Fruit fly (Drosophila melanogaster) whole organism, adult: Measurements from ENCODE around the gene Wnt5.

Experiments
- CG11617 ChIP-seq: fragments of 200-800 bp; sonication (Bioruptor generic); optimal IDR thresholded peaks from 2 replicates; lab custom pipeline; 2017; ENCODE audit warnings: mild to moderate bottlenecking, missing biosample characterization, missing genetic modification reagents, missing genetic modification characterization
- CG12768 ChIP-seq: fragments of 200-800 bp; sonication (Bioruptor generic); optimal IDR thresholded peaks from 2 replicates; lab custom pipeline; 2017; ENCODE audit warnings: missing biosample characterization, missing genetic modification characterization, mild to moderate bottlenecking, moderate library complexity, missing genetic modification reagents
- CG14711 ChIP-seq: fragments of 200-800 bp; sonication (Bioruptor generic); optimal IDR thresholded peaks from 2 replicates; lab custom pipeline; 2018; ENCODE audit warnings: missing biosample characterization, mild to moderate bottlenecking, missing genetic modification characterization, moderate library complexity
- CG1620 ChIP-seq: fragments of 200-800 bp; sonication (Bioruptor generic); optimal IDR thresholded peaks from 2 replicates; lab custom pipeline; 2016; ENCODE audit warnings: missing biosample characterization, missing genetic modification characterization
- CG33017 ChIP-seq: fragments of 200-800 bp; sonication (Bioruptor generic); optimal IDR thresholded peaks from 2 replicates; lab custom pipeline; 2018; ENCODE audit warnings: missing biosample characterization, mild to moderate bottlenecking, missing genetic modification characterization, moderate library complexity
- CG5204 ChIP-seq: fragments of 200-800 bp; sonication (Bioruptor generic); optimal IDR thresholded peaks from 2 replicates; lab custom pipeline; 2016; ENCODE audit warnings: missing biosample characterization, missing genetic modification characterization
- CG7045 ChIP-seq: fragments of 200-800 bp; sonication (Bioruptor generic); optimal IDR thresholded peaks from 2 replicates; lab custom pipeline; 2017; ENCODE audit warnings: missing biosample characterization, mild to moderate bottlenecking, missing genetic modification characterization
- CG7101 ChIP-seq: fragments of 200-800 bp; sonication (Bioruptor generic); optimal IDR thresholded peaks from 2 replicates; lab custom pipeline; 2018; ENCODE audit warnings: missing biosample characterization, mild to moderate bottlenecking, missing genetic modification characterization, moderate library complexity
- Clk ChIP-seq: fragments of 200-800 bp; sonication (Bioruptor generic); optimal IDR thresholded peaks from 2 replicates; lab custom pipeline; 2017; ENCODE audit warnings: missing biosample characterization, missing genetic modification characterization
- Crg-1 ChIP-seq: fragments of 200-800 bp; sonication (Bioruptor generic); optimal IDR thresholded peaks from 2 replicates; lab custom pipeline; 2016; ENCODE audit warnings: missing biosample characterization, missing genetic modification characterization
- Hr96 ChIP-seq: fragments of 200-800 bp; sonication (Bioruptor generic); optimal IDR thresholded peaks from 2 replicates; lab custom pipeline; 2016; ENCODE audit warnings: missing biosample characterization, missing genetic modification characterization
- Mnt ChIP-seq: fragments of 200-800 bp; sonication (Bioruptor generic); optimal IDR thresholded peaks from 2 replicates; lab custom pipeline; 2016; ENCODE audit warnings: missing biosample characterization, mild to moderate bottlenecking, missing genetic modification characterization
- bab1 ChIP-seq: fragments of 200-800 bp; sonication (Bioruptor generic); optimal IDR thresholded peaks from 3 replicates; lab custom pipeline; 2019; ENCODE audit warnings: missing biosample characterization, mild to moderate bottlenecking, missing genetic modification characterization, moderate library complexity
- cic ChIP-seq: fragments of 200-800 bp; sonication (Bioruptor generic); optimal IDR thresholded peaks from 2 replicates; lab custom pipeline; 2017; ENCODE audit warnings: missing biosample characterization, mild to moderate bottlenecking, missing genetic modification characterization, moderate library complexity
- cnc ChIP-seq, 2 experiments: fragments of >200 bp; optimal IDR thresholded peaks; 2 replicates each; lab custom pipeline; 2017
- kay ChIP-seq: fragments of 200-800 bp; sonication (Bioruptor generic); peaks from one replicate; lab custom pipeline; 2016; ENCODE audit warnings: missing biosample characterization, missing genetic modification characterization, borderline replicate concordance
- ovo ChIP-seq: fragments of 200-800 bp; sonication (Bioruptor generic); optimal IDR thresholded peaks from 2 replicates; lab custom pipeline; 2016; ENCODE audit warnings: missing biosample characterization, missing genetic modification characterization
- pad ChIP-seq: fragments of 200-800 bp; sonication (Bioruptor generic); optimal IDR thresholded peaks from 3 replicates; lab custom pipeline; 2017; ENCODE audit warnings: missing biosample characterization, missing genetic modification characterization, mild to moderate bottlenecking, moderate library complexity, missing genetic modification reagents
- tj ChIP-seq: fragments of 200-800 bp; sonication (Bioruptor generic); optimal IDR thresholded peaks from 3 replicates; lab custom pipeline; 2017; ENCODE audit warnings: missing biosample characterization, mild to moderate bottlenecking, missing genetic modification characterization, moderate library complexity
- toe ChIP-seq: fragments of 200-800 bp; sonication (Bioruptor generic); optimal IDR thresholded peaks from 2 replicates; lab custom pipeline; 2016; ENCODE audit warnings: missing biosample characterization, missing genetic modification characterization

Gene Wnt5

DNA sequence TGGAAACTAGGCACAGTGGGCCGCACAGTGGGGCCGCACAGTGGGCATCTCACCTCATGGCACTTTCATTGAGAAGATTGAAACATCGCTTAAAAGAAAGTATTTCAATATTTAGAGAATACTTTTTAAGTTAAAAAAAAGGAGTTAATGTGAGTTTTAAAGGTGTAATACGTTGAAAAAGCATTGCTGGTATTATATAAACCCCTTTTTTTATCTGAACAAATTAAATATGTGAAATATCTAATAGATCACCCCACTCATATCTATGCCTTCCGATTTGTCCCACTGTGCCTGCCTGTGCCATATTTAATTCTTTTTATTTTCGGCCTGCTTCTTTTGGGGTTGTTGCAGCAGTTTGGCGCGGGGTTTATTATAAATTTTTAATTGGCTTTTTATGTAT is 28.1 kb upstream of the Wnt5 start:
- TF ChIP-seq CG12768 (GFP tag; lab: Kevin White, UChicago) (no peak), kay (GFP tag; lab: Kevin White, UChicago) (peak; percentile 28)

DNA sequence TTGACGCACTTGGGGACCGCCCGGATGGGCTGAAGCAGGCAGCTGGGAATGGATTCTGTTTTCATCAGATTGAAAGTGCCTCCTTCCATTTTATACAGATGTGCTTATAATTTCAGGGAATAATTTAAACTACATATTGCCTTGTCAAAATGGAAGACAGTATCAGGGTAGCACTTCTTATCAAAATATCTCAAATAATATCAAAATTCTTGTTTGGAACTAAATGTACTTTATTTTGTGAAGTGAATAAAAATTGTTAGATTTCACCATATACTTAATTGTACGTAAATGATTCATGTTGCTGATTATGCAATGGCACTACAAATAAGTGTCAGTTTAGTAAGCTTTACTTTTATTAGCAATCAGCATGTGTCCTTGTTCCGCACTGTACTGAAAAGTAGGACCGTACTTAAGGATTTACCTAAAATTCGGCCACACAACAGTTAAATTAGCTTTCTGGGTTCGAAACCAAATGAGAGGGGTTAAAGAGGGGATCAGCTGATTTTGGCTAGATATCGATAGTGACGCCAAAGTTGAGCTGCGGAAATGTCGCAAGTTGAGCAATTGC is 23.0 kb upstream of the Wnt5 start, which contains the start of the genes CG15042 and CG15047:
TSS of gene CG15042 (minus strand) at position 101 of the 568 bp plus-strand sequence.
TSS of gene CG15047 (plus strand) at position 518 of the 568 bp plus-strand sequence.
- TF ChIP-seq pad (GFP tag; lab: Kevin White, UChicago) (no peak), CG11617 (no peak), CG5204 (no peak), CG33017 (no peak), Crg-1 (GFP tag; lab: Kevin White, UChicago) (no peak), CG14711 (no peak), CG7101 (no peak), bab1 (GFP tag; lab: Kevin White, UChicago) (no peak)

DNA sequence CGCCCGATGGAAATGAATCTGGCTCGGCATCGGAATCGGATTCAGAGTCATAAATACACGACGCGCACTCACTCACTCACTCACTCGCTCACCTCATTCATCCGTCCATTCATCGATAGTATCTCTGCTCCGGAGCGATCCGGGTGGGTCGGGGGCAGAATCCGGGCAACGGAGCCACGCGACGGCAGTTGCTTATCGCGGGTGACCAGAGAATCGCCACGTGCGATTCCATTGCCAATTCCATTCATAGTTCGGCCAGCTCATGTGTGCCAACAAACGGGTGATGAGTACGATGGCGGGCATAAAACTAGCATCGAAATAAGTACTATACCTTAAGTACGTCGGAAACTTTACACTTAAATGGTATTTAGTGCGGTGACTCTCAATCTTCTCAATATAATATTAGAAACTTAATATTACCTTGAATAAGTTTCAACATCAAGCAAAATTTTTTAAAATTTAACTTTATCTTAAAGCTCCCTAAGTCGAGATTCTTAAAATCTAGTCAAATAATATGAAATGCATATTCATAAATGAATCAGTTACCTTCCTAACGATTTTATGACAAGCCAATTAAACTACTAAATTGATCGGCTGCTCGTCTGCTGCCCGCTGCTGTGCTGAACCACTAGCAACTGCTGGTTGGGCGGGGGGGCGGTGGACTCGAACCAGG is 19.5 kb upstream of the Wnt5 start:
- peak; percentile 87 for TF ChIP-seq cic
- no peak for TF ChIP-seq CG12768 (GFP tag; lab: Kevin White, UChicago)
- TF ChIP-seq Mnt (GFP tag; lab: Kevin White, UChicago), result peak; percentile 31

DNA sequence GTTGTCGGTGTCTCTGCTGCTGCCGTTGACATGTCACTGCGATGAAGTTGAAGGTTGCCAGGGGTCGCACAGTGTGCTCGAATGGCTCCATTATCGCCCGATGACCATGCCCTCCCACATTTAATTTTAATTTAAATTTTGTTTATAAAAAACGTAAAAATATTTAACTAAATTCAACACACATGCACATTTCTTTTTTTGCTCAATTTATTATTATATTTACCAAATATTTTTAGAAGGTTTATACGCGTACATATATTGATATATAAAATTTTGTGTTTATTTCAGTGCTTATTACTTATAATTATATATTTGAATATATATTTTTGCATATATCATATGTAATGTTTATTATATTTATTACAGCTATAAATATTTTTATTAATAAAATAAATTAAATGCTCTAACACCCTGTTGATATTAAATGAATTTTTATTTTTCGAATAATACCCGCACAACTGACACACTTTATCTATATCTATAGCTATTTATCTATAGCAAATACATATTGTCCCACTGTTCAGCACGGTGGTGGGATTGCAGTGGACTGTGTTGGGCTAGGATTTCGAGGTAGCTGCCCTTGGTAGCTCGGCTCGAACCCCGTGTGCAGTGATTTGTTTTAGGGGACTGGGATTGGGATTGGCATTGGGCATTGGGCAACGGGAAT is 18.1 kb upstream of the Wnt5 start:
- no peak for TF ChIP-seq CG1620
- TF ChIP-seq kay (GFP tag; lab: Kevin White, UChicago), result no peak
- TF ChIP-seq CG14711, result no peak
- TF ChIP-seq tj (GFP tag; lab: Kevin White, UChicago), result no peak
- no peak for TF ChIP-seq Hr96 (GFP tag; lab: Kevin White, UChicago)
- TF ChIP-seq CG11617, result no peak
- no peak for TF ChIP-seq cic
- TF ChIP-seq Crg-1 (GFP tag; lab: Kevin White, UChicago), result no peak
- TF ChIP-seq CG12768 (GFP tag; lab: Kevin White, UChicago), result no peak
- TF ChIP-seq toe (GFP tag; lab: Kevin White, UChicago), result no peak
- TF ChIP-seq ovo (GFP tag; lab: Kevin White, UChicago), result no peak
- no peak for TF ChIP-seq CG7101
- TF ChIP-seq pad (GFP tag; lab: Kevin White, UChicago), result no peak
- no peak for TF ChIP-seq CG33017
- no peak for TF ChIP-seq Clk (GFP tag; lab: Kevin White, UChicago)
- no peak for TF ChIP-seq Mnt (GFP tag; lab: Kevin White, UChicago)
- no peak for TF ChIP-seq cnc (optimal IDR thresholded peaks at IDR 0.05; lab: Kevin White, UChicago)
- no peak for TF ChIP-seq bab1 (GFP tag; lab: Kevin White, UChicago)
- no peak for TF ChIP-seq CG7045

DNA sequence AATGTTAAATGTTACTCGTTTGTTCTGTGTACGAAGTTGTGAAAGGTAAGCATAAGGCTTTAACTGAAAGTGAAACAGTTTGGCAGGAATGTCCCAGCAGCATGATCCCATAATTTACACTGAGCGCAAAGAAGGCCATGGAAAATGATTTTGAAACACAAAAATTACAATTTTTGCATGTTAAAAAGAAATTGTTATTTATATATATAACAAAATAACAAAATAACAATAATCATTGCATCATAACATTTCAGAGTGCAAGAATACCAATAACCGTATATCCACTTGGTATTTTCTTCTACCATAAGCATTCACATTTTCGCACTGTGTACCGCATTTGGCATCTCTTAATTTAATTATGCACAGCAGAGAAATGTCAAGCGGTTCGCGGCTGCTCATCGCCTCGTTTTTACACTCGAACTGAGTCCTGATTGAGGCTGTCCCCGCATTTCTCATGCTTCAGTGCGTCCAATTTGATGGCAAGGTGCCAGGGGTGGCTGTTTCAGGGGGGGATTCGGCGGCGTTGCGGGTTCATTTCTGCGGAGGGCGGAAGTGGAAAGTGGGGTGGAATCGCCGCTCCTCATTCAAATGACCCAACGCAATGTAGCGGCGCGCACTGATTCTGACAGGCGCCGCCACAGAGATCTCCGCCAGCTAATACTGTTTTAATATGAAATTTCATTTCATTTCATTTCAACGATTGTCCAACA is 17.3 kb upstream of the Wnt5 start, which contains the start of gene CG6481:
TSS of gene CG6481 (minus strand) at position 51 of the 710 bp plus-strand sequence.
- TF ChIP-seq cic (no peak), CG7101 (no peak), toe (GFP tag; lab: Kevin White, UChicago) (no peak)

DNA sequence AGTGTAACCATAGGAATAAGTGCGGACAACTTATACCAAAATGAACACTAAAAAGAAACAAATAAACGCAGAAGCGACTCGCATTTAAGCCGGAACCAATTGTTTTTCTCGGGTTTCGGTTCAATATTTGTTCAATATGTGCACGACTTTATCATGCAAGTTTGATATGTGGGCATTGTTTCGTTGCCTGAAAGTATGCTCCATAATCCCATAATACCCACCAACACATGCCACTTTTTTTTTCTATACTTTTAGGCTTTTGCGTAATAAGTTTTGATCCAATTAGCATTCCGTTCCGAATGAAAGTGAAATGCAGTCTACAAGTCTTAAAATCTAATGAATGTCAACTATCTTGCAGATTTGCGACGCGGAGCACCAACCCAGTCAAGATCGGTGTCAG is 15.2 kb upstream of the Wnt5 start:
- TF ChIP-seq Clk (GFP tag; lab: Kevin White, UChicago), result no peak
- TF ChIP-seq bab1 (GFP tag; lab: Kevin White, UChicago), result peak; percentile 2
- no peak for TF ChIP-seq cic

DNA sequence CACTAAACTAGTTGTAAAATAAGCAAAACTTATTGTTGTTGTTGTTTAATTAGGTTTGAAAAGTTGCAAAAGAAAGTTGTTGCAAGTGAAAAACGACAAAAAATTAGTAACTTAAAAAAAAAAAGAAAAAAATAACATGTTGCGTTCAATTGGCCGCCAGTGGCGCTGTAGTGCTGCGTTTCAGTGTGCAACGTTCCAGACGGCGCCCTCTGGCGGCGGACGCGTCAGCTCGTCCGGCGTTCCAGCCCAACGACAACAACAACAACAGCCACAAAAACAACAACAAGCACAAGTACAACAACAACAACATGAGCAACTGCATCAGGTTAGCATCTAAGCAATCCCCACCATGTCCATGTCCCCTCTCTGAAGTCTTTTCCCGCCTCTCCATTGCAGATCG is 12.2 kb upstream of the Wnt5 start:
- TF ChIP-seq CG12768 (GFP tag; lab: Kevin White, UChicago), result no peak
- no peak for TF ChIP-seq cic
- no peak for TF ChIP-seq CG14711
- TF ChIP-seq tj (GFP tag; lab: Kevin White, UChicago), result no peak
- TF ChIP-seq CG1620, result no peak
- TF ChIP-seq Hr96 (GFP tag; lab: Kevin White, UChicago), result no peak
- TF ChIP-seq CG33017, result no peak
- no peak for TF ChIP-seq toe (GFP tag; lab: Kevin White, UChicago)
- no peak for TF ChIP-seq CG7045
- TF ChIP-seq Clk (GFP tag; lab: Kevin White, UChicago), result no peak
- no peak for TF ChIP-seq bab1 (GFP tag; lab: Kevin White, UChicago)
- TF ChIP-seq ovo (GFP tag; lab: Kevin White, UChicago), result no peak
- no peak for TF ChIP-seq Mnt (GFP tag; lab: Kevin White, UChicago)
- TF ChIP-seq pad (GFP tag; lab: Kevin White, UChicago), result no peak
- TF ChIP-seq kay (GFP tag; lab: Kevin White, UChicago), result no peak
- TF ChIP-seq CG7101, result no peak
- TF ChIP-seq Crg-1 (GFP tag; lab: Kevin White, UChicago), result no peak
